Fruit fly (Drosophila melanogaster) whole organism, embryonic: ENCODE results near the gene slow.
A peak's percentile ranks its signal among the peaks of the same experiment; 100 is the strongest.

Source experiments
- Abd-B ChIP-seq: fragments of 200-800 bp; sonication (Bioruptor generic); optimal IDR thresholded peaks from 2 replicates; lab custom pipeline; 2018; ENCODE audit warnings: missing biosample characterization, mild to moderate bottlenecking, missing genetic modification characterization, moderate library complexity
- B-H2 ChIP-seq: fragments of 200-800 bp; sonication (Bioruptor generic); optimal IDR thresholded peaks from 2 replicates; lab custom pipeline; 2018; ENCODE audit warnings: missing biosample characterization, mild to moderate bottlenecking, missing genetic modification characterization
- CG10979 ChIP-seq: fragments of 200-800 bp; sonication (Bioruptor generic); optimal IDR thresholded peaks from 2 replicates; lab custom pipeline; 2018; ENCODE audit warnings: missing biosample characterization, mild to moderate bottlenecking, missing genetic modification characterization, moderate library complexity
- CG11723 ChIP-seq: fragments of 200-800 bp; sonication (Bioruptor generic); optimal IDR thresholded peaks from 2 replicates; lab custom pipeline; 2017; ENCODE audit warnings: missing biosample characterization, mild to moderate bottlenecking, missing genetic modification characterization
- CG15073 ChIP-seq: fragments of 200-800 bp; sonication (Bioruptor generic); optimal IDR thresholded peaks from 2 replicates; lab custom pipeline; 2016; ENCODE audit warnings: missing biosample characterization, missing genetic modification characterization
- CG18476 ChIP-seq: fragments of 200-800 bp; sonication (Bioruptor generic); optimal IDR thresholded peaks from 2 replicates; lab custom pipeline; 2016; ENCODE audit warnings: missing biosample characterization, mild to moderate bottlenecking, missing genetic modification characterization
- CG18599 ChIP-seq: fragments of 200-800 bp; sonication (Bioruptor generic); optimal IDR thresholded peaks from 3 replicates; lab custom pipeline; 2017; ENCODE audit warnings: missing biosample characterization, missing genetic modification characterization, mild to moderate bottlenecking, moderate library complexity, missing genetic modification reagents
- CG2199 ChIP-seq: fragments of 200-800 bp; sonication (Bioruptor generic); IDR thresholded peaks from 3 replicates; pipeline ENCODE4 v1.3.6; 2022; ENCODE audit warnings: missing biosample characterization, missing genetic modification characterization
- CG2678 ChIP-seq: fragments of 200-800 bp; sonication (Bioruptor generic); optimal IDR thresholded peaks from 3 replicates; lab custom pipeline; 2019; ENCODE audit warnings: missing biosample characterization, mild to moderate bottlenecking, missing genetic modification characterization, moderate library complexity
- CG31224 ChIP-seq: fragments of 200-800 bp; sonication (Bioruptor generic); IDR thresholded peaks from 2 replicates; pipeline ENCODE4 v1.3.6; 2022; ENCODE audit warnings: missing biosample characterization, missing genetic modification characterization
- CG34224 ChIP-seq: fragments of 200-800 bp; sonication (Bioruptor generic); IDR thresholded peaks from 3 replicates; pipeline ENCODE4 v1.3.6; 2022; ENCODE audit warnings: missing biosample characterization, missing genetic modification characterization; ENCODE audit not compliant: partially characterized antibody
- CG34376 ChIP-seq: fragments of 200-800 bp; sonication (Bioruptor generic); optimal IDR thresholded peaks from 2 replicates; lab custom pipeline; 2018; ENCODE audit warnings: missing biosample characterization, mild to moderate bottlenecking, missing genetic modification characterization
- CG4730 ChIP-seq: fragments of 200-800 bp; sonication (Bioruptor generic); IDR thresholded peaks from 2 replicates; pipeline ENCODE4 v1.3.6; 2022; ENCODE audit warnings: missing biosample characterization, missing genetic modification characterization
- CG6175 ChIP-seq: fragments of 200-800 bp; sonication (Bioruptor generic); IDR thresholded peaks from 3 replicates; pipeline ENCODE4 v1.3.6; 2022; ENCODE audit warnings: missing biosample characterization, missing genetic modification characterization
- CG7556 ChIP-seq: fragments of 200-800 bp; sonication (Bioruptor generic); optimal IDR thresholded peaks from 2 replicates; lab custom pipeline; 2017; ENCODE audit warnings: missing biosample characterization, mild to moderate bottlenecking, missing genetic modification characterization
- CG7786 ChIP-seq: fragments of 200-800 bp; sonication (Bioruptor generic); optimal IDR thresholded peaks from 2 replicates; lab custom pipeline; 2016; ENCODE audit warnings: missing biosample characterization, missing genetic modification characterization
- CG8290 ChIP-seq, 3 experiments: fragments of 200-800 bp; sonication (Bioruptor generic); optimal IDR thresholded peaks; 2 replicates each; lab custom pipeline; 2016 to 2019; ENCODE audit warnings: missing biosample characterization in 3 of 3, missing genetic modification characterization in 3 of 3, mild to moderate bottlenecking in 2 of 3, moderate library complexity in 1 of 3
- D19B ChIP-seq: fragments of 200-800 bp; sonication (Bioruptor generic); optimal IDR thresholded peaks from 2 replicates; lab custom pipeline; 2017; ENCODE audit warnings: missing biosample characterization, mild to moderate bottlenecking, missing genetic modification characterization
- Ets65A ChIP-seq: fragments of 200-800 bp; sonication (Bioruptor generic); peaks from one replicate; lab custom pipeline; 2016; ENCODE audit warnings: missing biosample characterization, missing genetic modification characterization
- Fer1 ChIP-seq: fragments of 200-800 bp; sonication (Bioruptor generic); optimal IDR thresholded peaks from 2 replicates; lab custom pipeline; 2017; ENCODE audit warnings: missing biosample characterization, mild to moderate bottlenecking, missing genetic modification characterization
- HLH3B ChIP-seq: fragments of 200-800 bp; sonication (Bioruptor generic); IDR thresholded peaks from 2 replicates; pipeline ENCODE4 v1.3.6; 2022; ENCODE audit warnings: missing biosample characterization, missing genetic modification characterization
- HmgZ ChIP-seq: fragments of 200-800 bp; sonication (Bioruptor generic); optimal IDR thresholded peaks from 2 replicates; lab custom pipeline; 2018; ENCODE audit warnings: missing biosample characterization, mild to moderate bottlenecking, missing genetic modification characterization
- Hr51 ChIP-seq, 2 experiments: fragments of 200-800 bp; sonication (Bioruptor generic); optimal IDR thresholded peaks; 2 replicates in 1 of 2; 3 replicates in 1 of 2; lab custom pipeline; 2016 to 2018; ENCODE audit warnings: missing biosample characterization in 2 of 2, missing genetic modification characterization in 2 of 2, mild to moderate bottlenecking in 1 of 2, moderate library complexity in 1 of 2
- MTF-1 ChIP-seq: fragments of 200-800 bp; sonication (Bioruptor generic); optimal IDR thresholded peaks from 2 replicates; lab custom pipeline; 2018; ENCODE audit warnings: missing biosample characterization, mild to moderate bottlenecking, missing genetic modification characterization, borderline replicate concordance
- Meics ChIP-seq: fragments of 200-800 bp; sonication (Bioruptor generic); optimal IDR thresholded peaks from 2 replicates; lab custom pipeline; 2017; ENCODE audit warnings: missing biosample characterization, mild to moderate bottlenecking, missing genetic modification characterization
- NC2β ChIP-seq: fragments of 200-800 bp; sonication (Bioruptor generic); optimal IDR thresholded peaks from 2 replicates; lab custom pipeline; 2016; ENCODE audit warnings: missing biosample characterization, missing genetic modification characterization
- Pdp1 ChIP-seq, 2 experiments: fragments of 200-800 bp; sonication (Bioruptor generic); optimal IDR thresholded peaks; 3 replicates each; lab custom pipeline; 2016; ENCODE audit warnings: missing biosample characterization in 2 of 2, missing genetic modification characterization in 2 of 2, mild to moderate bottlenecking in 1 of 2, moderate library complexity in 1 of 2
- Ravus ChIP-seq: fragments of 200-800 bp; sonication (Bioruptor generic); IDR thresholded peaks from 2 replicates; pipeline ENCODE4 v1.3.6; 2022; ENCODE audit warnings: missing biosample characterization, missing genetic modification characterization
- Sry-δ ChIP-seq: fragments of 200-800 bp; sonication (Bioruptor generic); optimal IDR thresholded peaks from 2 replicates; lab custom pipeline; 2016; ENCODE audit warnings: missing biosample characterization, missing genetic modification characterization
- TFAM ChIP-seq: fragments of 200-800 bp; sonication (Bioruptor generic); optimal IDR thresholded peaks from 2 replicates; lab custom pipeline; 2017; ENCODE audit warnings: missing biosample characterization, missing genetic modification characterization, inconsistent platforms
- Xrp1 ChIP-seq: fragments of 200-800 bp; sonication (Bioruptor generic); IDR thresholded peaks from 2 replicates; pipeline ENCODE4 v1.3.6; 2022; ENCODE audit warnings: missing biosample characterization, missing genetic modification characterization
- ato ChIP-seq: fragments of 200-800 bp; sonication (Bioruptor generic); IDR thresholded peaks from 2 replicates; pipeline ENCODE4 v1.3.6; 2022; ENCODE audit warnings: missing biosample characterization, missing genetic modification characterization; ENCODE audit not compliant: partially characterized antibody
- bbx ChIP-seq: fragments of 200-800 bp; sonication (Bioruptor generic); IDR thresholded peaks from 2 replicates; pipeline ENCODE4 v1.3.6; 2022; ENCODE audit warnings: missing biosample characterization, missing genetic modification characterization; ENCODE audit not compliant: partially characterized antibody
- esg ChIP-seq: fragments of 200-800 bp; sonication (Bioruptor generic); conservative IDR thresholded peaks from 2 replicates; pipeline ENCODE4 v1.3.6; 2022; ENCODE audit warnings: missing biosample characterization, missing genetic modification characterization
- ewg ChIP-seq: fragments of 200-800 bp; sonication (Bioruptor generic); optimal IDR thresholded peaks from 3 replicates; lab custom pipeline; 2017; ENCODE audit warnings: mild to moderate bottlenecking, missing biosample characterization, missing genetic modification reagents, missing genetic modification characterization
- exex ChIP-seq: fragments of 200-800 bp; sonication (Bioruptor generic); optimal IDR thresholded peaks from 4 replicates; lab custom pipeline; 2018; ENCODE audit warnings: missing biosample characterization, mild to moderate bottlenecking, missing genetic modification characterization, moderate library complexity
- gem ChIP-seq: fragments of 200-800 bp; sonication (Bioruptor generic); optimal IDR thresholded peaks from 2 replicates; lab custom pipeline; 2019; ENCODE audit warnings: missing biosample characterization, mild to moderate bottlenecking, missing genetic modification characterization, moderate library complexity
- grau ChIP-seq: fragments of 200-800 bp; optimal IDR thresholded peaks from 3 replicates; lab custom pipeline; 2019; ENCODE audit warnings: missing biosample characterization, mild to moderate bottlenecking, missing genetic modification characterization, moderate library complexity
- lab ChIP-seq: fragments of 200-800 bp; sonication (Bioruptor generic); optimal IDR thresholded peaks from 3 replicates; lab custom pipeline; 2017; ENCODE audit warnings: missing biosample characterization, missing genetic modification characterization, mild to moderate bottlenecking, moderate library complexity, missing genetic modification reagents
- lbe ChIP-seq: fragments of 200-800 bp; sonication (Bioruptor generic); optimal IDR thresholded peaks from 2 replicates; lab custom pipeline; 2016; ENCODE audit warnings: missing biosample characterization, mild to moderate bottlenecking, missing genetic modification characterization
- lov ChIP-seq, 2 experiments: fragments of 200-800 bp in 1 of 2; fragments of >200 bp in 1 of 2; sonication (Bioruptor generic) in 1 of 2; IDR thresholded peaks in 1 of 2; optimal IDR thresholded peaks in 1 of 2; 2 replicates in 1 of 2; 3 replicates in 1 of 2; pipeline versions ENCODE4 v1.3.6 to Lab custom; 2017 to 2022; ENCODE audit warnings: missing biosample characterization in 1 of 2, missing genetic modification characterization in 1 of 2
- pho ChIP-seq: fragments of 200-800 bp; sonication (Bioruptor generic); optimal IDR thresholded peaks from 2 replicates; lab custom pipeline; 2016; ENCODE audit warnings: missing biosample characterization, missing genetic modification characterization
- rib ChIP-seq: fragments of 200-800 bp; sonication (Bioruptor generic); IDR thresholded peaks from 2 replicates; pipeline ENCODE4 v1.3.6; 2022; ENCODE audit warnings: missing biosample characterization, missing genetic modification characterization
- sens ChIP-seq: fragments of 200-800 bp; sonication (Bioruptor generic); peaks from one replicate; lab custom pipeline; 2016; ENCODE audit warnings: missing biosample characterization, missing genetic modification characterization
- sug ChIP-seq: fragments of 200-800 bp; optimal IDR thresholded peaks from 2 replicates; lab custom pipeline; 2019; ENCODE audit warnings: missing biosample characterization, mild to moderate bottlenecking, missing genetic modification characterization, moderate library complexity
- unpg ChIP-seq: fragments of 200-800 bp; sonication (Bioruptor generic); optimal IDR thresholded peaks from 3 replicates; lab custom pipeline; 2018; ENCODE audit warnings: missing biosample characterization, mild to moderate bottlenecking, missing genetic modification characterization, moderate library complexity

slow gene

dm6 chr3L:4414579-4414978, 30.3 kb downstream of the slow start:
- TF ChIP-seq Pdp1 (GFP tag; optimal IDR thresholded peaks at IDR 0.05; lab: Kevin White, UChicago) (peak in 1 of 2 experiments; percentile 30), CG10979 (tag; lab: Kevin White, UChicago) (no peak), Hr51 (GFP tag; optimal IDR thresholded peaks at IDR 0.05; lab: Kevin White, UChicago) (no peak), ato (GFP tag; lab: Robert Waterston, UW) (no peak), grau (tag; lab: Kevin White, UChicago) (no peak), MTF-1 (GFP tag; lab: Kevin White, UChicago) (no peak), CG8290 (GFP tag; optimal IDR thresholded peaks at IDR 0.05; lab: Kevin White, UChicago) (no peak), CG8290 (tag; optimal IDR thresholded peaks at IDR 0.05; lab: Kevin White, UChicago) (peak in 1 of 2 experiments; percentile 7), pho (no peak), CG31224 (GFP tag; lab: Robert Waterston, UW) (no peak), sens (GFP tag; lab: Kevin White, UChicago) (peak; percentile 40), Meics (no peak), Ets65A (GFP tag; lab: Kevin White, UChicago) (no peak)

dm6 chr3L:4415326-4416274, 31.4 kb downstream of the slow start:
- TF ChIP-seq gem (tag; lab: Kevin White, UChicago): no peak
- peak; percentile 12 for TF ChIP-seq CG18599 (GFP tag; lab: Kevin White, UChicago)
- TF ChIP-seq Ravus (GFP tag; lab: Robert Waterston, UW): no peak
- TF ChIP-seq rib (GFP tag; lab: Robert Waterston, UW): peak; percentile 41; the same call in 1 of the 2 replicates
- no peak for TF ChIP-seq CG4730
- TF ChIP-seq CG15073: no peak
- no peak for TF ChIP-seq unpg (GFP tag; lab: Kevin White, UChicago)
- TF ChIP-seq HLH3B: no peak
- TF ChIP-seq D19B (GFP tag; lab: Kevin White, UChicago): no peak
- no peak for TF ChIP-seq esg
- no peak for TF ChIP-seq ewg (GFP tag; lab: Kevin White, UChicago)
- no peak for TF ChIP-seq B-H2 (GFP tag; lab: Kevin White, UChicago)
- no peak for TF ChIP-seq CG11723 (GFP tag; lab: Kevin White, UChicago)
- peak; percentile 85 for TF ChIP-seq CG34376
- no peak for TF ChIP-seq Sry-δ (GFP tag; lab: Kevin White, UChicago)
- no peak for TF ChIP-seq CG18476 (GFP tag; lab: Kevin White, UChicago)
- peak; percentile 21 for TF ChIP-seq lab (GFP tag; lab: Kevin White, UChicago)
- peak; percentile 75 for TF ChIP-seq sens (GFP tag; lab: Kevin White, UChicago)
- TF ChIP-seq lov (optimal IDR thresholded peaks at IDR 0.05; lab: Kevin White, UChicago): no peak
- 0 out of 3 replicates have a peak, but pooled peaks have one; percentile 49 for TF ChIP-seq lov (GFP tag; IDR thresholded peaks at IDR 0.05; lab: Robert Waterston, UW)
- no peak for TF ChIP-seq TFAM (GFP tag; lab: Kevin White, UChicago)
- TF ChIP-seq lbe (GFP tag; lab: Kevin White, UChicago): no peak
- TF ChIP-seq CG6175 (GFP tag; lab: Robert Waterston, UW): no peak
- TF ChIP-seq CG2199 (GFP tag; lab: Robert Waterston, UW): no peak
- TF ChIP-seq Abd-B (GFP tag; lab: Kevin White, UChicago): no peak
- peak; percentile 28 for TF ChIP-seq HmgZ (tag; lab: Kevin White, UChicago)
- peak; percentile 54 for TF ChIP-seq exex (tag; lab: Kevin White, UChicago)
- no peak for TF ChIP-seq CG7786 (GFP tag; lab: Kevin White, UChicago)
- no peak for TF ChIP-seq CG7556 (GFP tag; lab: Kevin White, UChicago)
- no peak for TF ChIP-seq Xrp1
- TF ChIP-seq CG34224 (GFP tag; lab: Robert Waterston, UW): no peak
- peak; percentile 14 for TF ChIP-seq Fer1 (GFP tag; lab: Kevin White, UChicago)
- no peak for TF ChIP-seq NC2β (GFP tag; lab: Kevin White, UChicago)
- peak; percentile 16 for TF ChIP-seq CG2678
- no peak for TF ChIP-seq bbx
- peak; percentile 82 for TF ChIP-seq sug (tag; lab: Kevin White, UChicago)
